Fruit fly (Drosophila melanogaster) whole organism, embryonic: ENCODE results near the gene CG42583.

ENCODE experiments used
- Ada2b ChIP-seq: fragments of 200-800 bp; sonication (Bioruptor generic); IDR thresholded peaks from 2 replicates; pipeline ENCODE4 v1.3.6; 2022; ENCODE audit warnings: missing biosample characterization, missing genetic modification characterization
- Asciz ChIP-seq: fragments of 200-800 bp; sonication (Bioruptor generic); optimal IDR thresholded peaks from 2 replicates; lab custom pipeline; 2017; ENCODE audit warnings: missing biosample characterization, mild to moderate bottlenecking, missing genetic modification characterization, missing genetic modification reagents
- Blimp-1 ChIP-seq: fragments of 200-800 bp; sonication (Bioruptor generic); optimal IDR thresholded peaks from 3 replicates; lab custom pipeline; 2018; ENCODE audit warnings: missing biosample characterization, missing genetic modification characterization, mild to moderate bottlenecking, moderate library complexity, missing genetic modification reagents
- BtbVII ChIP-seq: fragments of 200-800 bp; sonication (Bioruptor generic); optimal IDR thresholded peaks from 3 replicates; lab custom pipeline; 2017; ENCODE audit warnings: missing biosample characterization, mild to moderate bottlenecking, missing genetic modification characterization
- CG10431 ChIP-seq: fragments of 200-800 bp; sonication (Bioruptor generic); optimal IDR thresholded peaks from 3 replicates; lab custom pipeline; 2018; ENCODE audit warnings: missing biosample characterization, mild to moderate bottlenecking, missing genetic modification characterization
- CG11085 ChIP-seq: fragments of 200-800 bp; sonication (Bioruptor generic); IDR thresholded peaks from 2 replicates; pipeline ENCODE4 v1.3.6; 2022; ENCODE audit warnings: missing biosample characterization, missing genetic modification characterization
- CG11398 ChIP-seq: fragments of 200-800 bp; sonication (Bioruptor generic); optimal IDR thresholded peaks from 2 replicates; lab custom pipeline; 2016; ENCODE audit warnings: missing biosample characterization, missing genetic modification characterization
- CG12071 ChIP-seq: fragments of 200-800 bp; sonication (Bioruptor generic); optimal IDR thresholded peaks from 3 replicates; lab custom pipeline; 2018; ENCODE audit warnings: missing biosample characterization, mild to moderate bottlenecking, missing genetic modification characterization
- CG12104 ChIP-seq: fragments of 200-800 bp; sonication (Bioruptor generic); optimal IDR thresholded peaks from 3 replicates; lab custom pipeline; 2016; ENCODE audit warnings: missing biosample characterization, missing genetic modification characterization
- CG12155 ChIP-seq: fragments of 200-800 bp; sonication (Bioruptor generic); optimal IDR thresholded peaks from 3 replicates; lab custom pipeline; 2016; ENCODE audit warnings: missing biosample characterization, missing genetic modification characterization
- CG1529 ChIP-seq: fragments of 200-800 bp; sonication (Bioruptor generic); optimal IDR thresholded peaks from 3 replicates; lab custom pipeline; 2018; ENCODE audit warnings: missing biosample characterization, missing genetic modification characterization
- CG15479 ChIP-seq: fragments of 200-800 bp; sonication (Bioruptor generic); optimal IDR thresholded peaks from 3 replicates; lab custom pipeline; 2019; ENCODE audit warnings: missing biosample characterization, mild to moderate bottlenecking, missing genetic modification characterization, moderate library complexity
- CG16863 ChIP-seq: fragments of 200-800 bp; sonication (Bioruptor generic); optimal IDR thresholded peaks from 3 replicates; lab custom pipeline; 2016; ENCODE audit warnings: missing biosample characterization, missing genetic modification characterization
- CG17829 ChIP-seq: fragments of 200-800 bp; optimal IDR thresholded peaks from 2 replicates; lab custom pipeline; 2019; ENCODE audit warnings: missing biosample characterization, mild to moderate bottlenecking, missing genetic modification characterization, moderate library complexity
- CG2202 ChIP-seq: fragments of 200-800 bp; sonication (Bioruptor generic); optimal IDR thresholded peaks from 2 replicates; lab custom pipeline; 2018; ENCODE audit warnings: missing biosample characterization, mild to moderate bottlenecking, missing genetic modification characterization
- CG2875 ChIP-seq: fragments of 200-800 bp; sonication (Bioruptor generic); optimal IDR thresholded peaks from 2 replicates; lab custom pipeline; 2017; ENCODE audit warnings: missing biosample characterization, mild to moderate bottlenecking, missing genetic modification characterization, missing genetic modification reagents
- CG34224 ChIP-seq: fragments of 200-800 bp; sonication (Bioruptor generic); IDR thresholded peaks from 3 replicates; pipeline ENCODE4 v1.3.6; 2022; ENCODE audit warnings: missing biosample characterization, missing genetic modification characterization; ENCODE audit not compliant: partially characterized antibody
- CG4360 ChIP-seq: fragments of 200-800 bp; sonication (Bioruptor generic); IDR thresholded peaks from 2 replicates; pipeline ENCODE4 v1.3.6; 2022; ENCODE audit warnings: missing biosample characterization, missing genetic modification characterization
- CG4404 ChIP-seq: fragments of 200-800 bp; sonication (Bioruptor generic); IDR thresholded peaks from 2 replicates; pipeline ENCODE4 v1.3.6; 2022; ENCODE audit warnings: missing biosample characterization, missing genetic modification characterization
- CG6272 ChIP-seq: fragments of 200-800 bp; sonication (Bioruptor generic); IDR thresholded peaks from 2 replicates; pipeline ENCODE4 v1.3.6; 2022; ENCODE audit warnings: missing biosample characterization, missing genetic modification characterization
- CG6765 ChIP-seq: fragments of 200-800 bp; sonication (Bioruptor generic); optimal IDR thresholded peaks from 3 replicates; lab custom pipeline; 2017; ENCODE audit warnings: missing biosample characterization, mild to moderate bottlenecking, missing genetic modification characterization
- CG7987 ChIP-seq: fragments of 200-800 bp; sonication (Bioruptor generic); optimal IDR thresholded peaks from 2 replicates; lab custom pipeline; 2018; ENCODE audit warnings: missing biosample characterization, mild to moderate bottlenecking, missing genetic modification characterization, moderate library complexity
- CG8944 ChIP-seq: fragments of 200-800 bp; sonication (Bioruptor generic); optimal IDR thresholded peaks from 3 replicates; lab custom pipeline; 2016; ENCODE audit warnings: missing biosample characterization, missing genetic modification characterization
- Chrac-16 ChIP-seq: fragments of 200-800 bp; sonication (Bioruptor generic); optimal IDR thresholded peaks from 3 replicates; lab custom pipeline; 2016; ENCODE audit warnings: missing biosample characterization, missing genetic modification characterization
- Dll ChIP-seq: fragments of 200-800 bp; sonication (Bioruptor generic); IDR thresholded peaks from 4 replicates; pipeline ENCODE4 v1.3.6; 2022; ENCODE audit warnings: missing biosample characterization, missing genetic modification characterization; ENCODE audit not compliant: partially characterized antibody
- HmgD ChIP-seq: fragments of 200-800 bp; sonication (Bioruptor generic); optimal IDR thresholded peaks from 3 replicates; lab custom pipeline; 2016; ENCODE audit warnings: missing biosample characterization, missing genetic modification characterization
- Lpt ChIP-seq: fragments of >200 bp; optimal IDR thresholded peaks from 2 replicates; lab custom pipeline; 2018; ENCODE audit warnings: missing biosample characterization, missing genetic modification characterization
- Mes4 ChIP-seq: fragments of 200-800 bp; sonication (Bioruptor generic); optimal IDR thresholded peaks from 2 replicates; lab custom pipeline; 2016; ENCODE audit warnings: missing biosample characterization, missing genetic modification characterization
- Nf-YA ChIP-seq: fragments of 200-800 bp; sonication (Bioruptor generic); IDR thresholded peaks from 2 replicates; pipeline ENCODE4 v1.3.6; 2022; ENCODE audit warnings: missing biosample characterization, missing genetic modification characterization
- Poxn ChIP-seq: fragments of 200-800 bp; sonication (Bioruptor generic); IDR thresholded peaks from 2 replicates; pipeline ENCODE4 v1.3.6; 2022; ENCODE audit warnings: missing biosample characterization, missing genetic modification characterization
- Sox100B ChIP-seq: fragments of 200-800 bp; sonication (Bioruptor generic); optimal IDR thresholded peaks from 3 replicates; lab custom pipeline; 2018; ENCODE audit warnings: missing biosample characterization, mild to moderate bottlenecking, missing genetic modification characterization
- TFAM ChIP-seq: fragments of 200-800 bp; sonication (Bioruptor generic); optimal IDR thresholded peaks from 2 replicates; lab custom pipeline; 2017; ENCODE audit warnings: missing biosample characterization, missing genetic modification characterization, inconsistent platforms
- YL-1 ChIP-seq: fragments of 200-800 bp; sonication (Bioruptor generic); optimal IDR thresholded peaks from 3 replicates; lab custom pipeline; 2017; ENCODE audit warnings: missing biosample characterization, mild to moderate bottlenecking, missing genetic modification characterization
- aop ChIP-seq: fragments of 200-800 bp; sonication (Bioruptor generic); IDR thresholded peaks from 2 replicates; pipeline ENCODE4 v1.3.6; 2022; ENCODE audit warnings: missing biosample characterization, missing genetic modification characterization
- danr ChIP-seq: fragments of 200-800 bp; sonication (Bioruptor generic); IDR thresholded peaks from 2 replicates; pipeline ENCODE4 v1.3.6; 2022; ENCODE audit warnings: missing biosample characterization, missing genetic modification characterization
- fd64A ChIP-seq: fragments of 200-800 bp; sonication (Bioruptor generic); optimal IDR thresholded peaks from 3 replicates; lab custom pipeline; 2018; ENCODE audit warnings: missing biosample characterization, mild to moderate bottlenecking, missing genetic modification characterization
- grn ChIP-seq: fragments of 200-800 bp; sonication (Bioruptor generic); optimal IDR thresholded peaks from 3 replicates; lab custom pipeline; 2017; ENCODE audit warnings: missing biosample characterization, missing genetic modification characterization
- gsb ChIP-seq: fragments of 200-800 bp; sonication (Bioruptor generic); IDR thresholded peaks from 2 replicates; pipeline ENCODE4 v1.3.6; 2022; ENCODE audit warnings: missing biosample characterization, missing genetic modification characterization
- gsb-n ChIP-seq: fragments of 200-800 bp; sonication (Bioruptor generic); optimal IDR thresholded peaks from 3 replicates; lab custom pipeline; 2018; ENCODE audit warnings: missing biosample characterization, mild to moderate bottlenecking, missing genetic modification characterization
- h ChIP-seq: fragments of >200 bp; optimal IDR thresholded peaks from 2 replicates; lab custom pipeline; 2017
- hb ChIP-seq: fragments of 200-800 bp; sonication (Bioruptor generic); IDR thresholded peaks from 3 replicates; pipeline ENCODE4 v1.3.6; 2022; ENCODE audit warnings: missing biosample characterization, missing genetic modification characterization; ENCODE audit not compliant: partially characterized antibody
- ind ChIP-seq: fragments of 200-800 bp; sonication (Bioruptor generic); optimal IDR thresholded peaks from 3 replicates; lab custom pipeline; 2016; ENCODE audit warnings: missing biosample characterization, missing genetic modification characterization
- luna ChIP-seq: fragments of 200-800 bp; sonication (Bioruptor generic); optimal IDR thresholded peaks from 2 replicates; lab custom pipeline; 2016; ENCODE audit warnings: missing biosample characterization, missing genetic modification characterization
- pan ChIP-seq, 4 experiments: fragments of >200 bp in 3 of 4; fragments of 200-800 bp in 1 of 4; sonication (Bioruptor generic) in 1 of 4; optimal IDR thresholded peaks in 3 of 4; IDR thresholded peaks in 1 of 4; 2 replicates each; pipeline versions ENCODE4 v1.3.6 to Lab custom; 2017 to 2022; ENCODE audit warnings: missing biosample characterization in 2 of 4, missing genetic modification characterization in 2 of 4, mixed read lengths in 1 of 4
- pfk ChIP-seq: fragments of 200-800 bp; sonication (Bioruptor generic); optimal IDR thresholded peaks from 2 replicates; lab custom pipeline; 2018; ENCODE audit warnings: missing biosample characterization, mild to moderate bottlenecking, missing genetic modification characterization, moderate library complexity
- ro ChIP-seq: fragments of 200-800 bp; sonication (Bioruptor generic); IDR thresholded peaks from 2 replicates; pipeline ENCODE4 v1.3.6; 2022; ENCODE audit warnings: missing biosample characterization, missing genetic modification characterization
- slbo ChIP-seq: fragments of 200-800 bp; sonication (Bioruptor generic); IDR thresholded peaks from 2 replicates; pipeline ENCODE4 v1.3.6; 2022; ENCODE audit warnings: missing biosample characterization, missing genetic modification characterization
- slp2 ChIP-seq: fragments of 200-800 bp; sonication (Bioruptor generic); optimal IDR thresholded peaks from 2 replicates; lab custom pipeline; 2016; ENCODE audit warnings: missing biosample characterization, missing genetic modification characterization
- stwl ChIP-seq: fragments of 200-800 bp; sonication (Bioruptor generic); optimal IDR thresholded peaks from 3 replicates; lab custom pipeline; 2018; ENCODE audit warnings: missing biosample characterization, mild to moderate bottlenecking, missing genetic modification characterization, moderate library complexity
- tna ChIP-seq: fragments of 200-800 bp; sonication (Bioruptor generic); IDR thresholded peaks from 2 replicates; pipeline ENCODE4 v1.3.6; 2022; ENCODE audit warnings: missing biosample characterization, missing genetic modification characterization; ENCODE audit not compliant: partially characterized antibody
- toy ChIP-seq: fragments of 200-800 bp; sonication (Bioruptor generic); IDR thresholded peaks from 2 replicates; pipeline ENCODE4 v1.3.6; 2022; ENCODE audit warnings: missing biosample characterization, missing genetic modification characterization
- unpg ChIP-seq: fragments of 200-800 bp; sonication (Bioruptor generic); optimal IDR thresholded peaks from 3 replicates; lab custom pipeline; 2018; ENCODE audit warnings: missing biosample characterization, mild to moderate bottlenecking, missing genetic modification characterization, moderate library complexity

The CG42583 gene

DNA sequence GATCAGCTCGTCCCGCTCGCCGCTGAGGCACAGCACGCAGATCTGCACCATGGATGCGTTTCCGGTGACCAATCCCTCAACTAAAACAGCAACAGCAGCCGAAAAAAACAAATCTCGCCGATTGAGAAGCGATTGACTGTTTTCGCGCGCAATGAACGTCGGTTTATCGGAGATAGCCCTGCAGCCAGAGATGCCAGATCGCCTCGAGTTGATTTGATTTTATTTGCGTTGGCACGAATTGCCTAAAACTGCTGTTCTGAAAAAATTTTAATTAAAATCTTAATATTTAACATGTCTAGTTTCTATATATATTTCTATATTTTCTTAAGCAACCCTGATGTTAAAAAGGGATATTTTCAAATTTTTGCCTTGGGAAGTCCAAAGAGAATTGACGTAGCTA, 23.0 kb downstream of the CG42583 start (continued):
- TF ChIP-seq gsb (GFP tag; lab: Robert Waterston, UW) (no peak), Lpt (GFP tag; lab: Kevin White, UChicago) (no peak), ro (GFP tag; lab: Robert Waterston, UW) (no peak), Mes4 (no peak), fd64A (GFP tag; lab: Kevin White, UChicago) (no peak), CG4404 (GFP tag; lab: Robert Waterston, UW) (no peak), hb (GFP tag; lab: Robert Waterston, UW) (no peak), BtbVII (GFP tag; lab: Kevin White, UChicago) (no peak), CG12155 (GFP tag; lab: Kevin White, UChicago) (no peak), CG11398 (no peak), grn (GFP tag; lab: Kevin White, UChicago) (no peak), slp2 (GFP tag; lab: Kevin White, UChicago) (no peak), ind (no peak), Dll (0 out of 4 replicates have a peak, but pooled peaks have one; percentile 20), slbo (GFP tag; lab: Robert Waterston, UW) (peak; percentile 41; the same call in 1 of the 2 replicates), Asciz (no peak), Ada2b (GFP tag; lab: Robert Waterston, UW) (no peak), stwl (tag; lab: Kevin White, UChicago) (peak; percentile 32), CG1529 (no peak), CG10431 (GFP tag; lab: Kevin White, UChicago) (no peak), CG34224 (GFP tag; lab: Robert Waterston, UW) (no peak), Poxn (GFP tag; lab: Robert Waterston, UW) (no peak), unpg (GFP tag; lab: Kevin White, UChicago) (no peak), h (lab: Kevin White, UChicago) (no peak), CG6765 (GFP tag; lab: Kevin White, UChicago) (no peak), Chrac-16 (GFP tag; lab: Kevin White, UChicago) (no peak), danr (GFP tag; lab: Robert Waterston, UW) (no peak), CG11085 (GFP tag; lab: Robert Waterston, UW) (no peak), aop (GFP tag; lab: Robert Waterston, UW) (no peak), Sox100B (GFP tag; lab: Kevin White, UChicago) (no peak), pan (optimal IDR thresholded peaks at IDR 0.05; lab: Kevin White, UChicago) (no peak), pan (GFP tag; optimal IDR thresholded peaks at IDR 0.05 in 1 of 2, IDR thresholded peaks at IDR 0.05 in 1 of 2) (no peak), toy (GFP tag; lab: Robert Waterston, UW) (no peak), CG4360 (GFP tag; lab: Robert Waterston, UW) (no peak), Blimp-1 (no peak), Nf-YA (GFP tag; lab: Robert Waterston, UW) (no peak), CG7987 (GFP tag; lab: Kevin White, UChicago) (no peak), YL-1 (GFP tag; lab: Kevin White, UChicago) (no peak), CG8944 (no peak), CG15479 (no peak), luna (GFP tag; lab: Kevin White, UChicago) (no peak), CG17829 (peak; percentile 30), TFAM (GFP tag; lab: Kevin White, UChicago) (no peak), CG2875 (GFP tag; lab: Kevin White, UChicago) (no peak), HmgD (GFP tag; lab: Kevin White, UChicago) (no peak), tna (GFP tag; lab: Robert Waterston, UW) (no peak), CG2202 (tag; lab: Kevin White, UChicago) (no peak), gsb-n (tag; lab: Kevin White, UChicago) (no peak), CG6272 (GFP tag; lab: Robert Waterston, UW) (no peak), CG12104 (GFP tag; lab: Kevin White, UChicago) (no peak), CG12071 (GFP tag; lab: Kevin White, UChicago) (no peak), CG16863 (GFP tag; lab: Kevin White, UChicago) (no peak), pfk (GFP tag; lab: Kevin White, UChicago) (peak; percentile 6)
